Worm (Caenorhabditis elegans): Measurements from ENCODE around the gene col-110.

ce11 chrIV:4574051-4574450 is 35.4 kb downstream of the col-110 start:
- TF ChIP-seq W03F9.2 (tag; optimal IDR thresholded peaks at IDR 0.05) (no peak), him-1 (tag; optimal IDR thresholded peaks at IDR 0.05) (no peak)

Measured in whole organism, L4/young adult.